Worm (Caenorhabditis elegans): ENCODE results near the gene cash-1.

Gene cash-1

ce11 chrV:10360186-10360585 lies 1.9 kb upstream of the cash-1 start:
- TF ChIP-seq nhr-6 (tag; optimal IDR thresholded peaks at IDR 0.05): no peak
- no peak for TF ChIP-seq ztf-11 (tag; optimal IDR thresholded peaks at IDR 0.05)
- TF ChIP-seq aha-1 (tag): peak; percentile 96
- TF ChIP-seq mes-2 (tag; optimal IDR thresholded peaks at IDR 0.05; ENCODE audit: poor library complexity, severe bottlenecking): no peak

DNA sequence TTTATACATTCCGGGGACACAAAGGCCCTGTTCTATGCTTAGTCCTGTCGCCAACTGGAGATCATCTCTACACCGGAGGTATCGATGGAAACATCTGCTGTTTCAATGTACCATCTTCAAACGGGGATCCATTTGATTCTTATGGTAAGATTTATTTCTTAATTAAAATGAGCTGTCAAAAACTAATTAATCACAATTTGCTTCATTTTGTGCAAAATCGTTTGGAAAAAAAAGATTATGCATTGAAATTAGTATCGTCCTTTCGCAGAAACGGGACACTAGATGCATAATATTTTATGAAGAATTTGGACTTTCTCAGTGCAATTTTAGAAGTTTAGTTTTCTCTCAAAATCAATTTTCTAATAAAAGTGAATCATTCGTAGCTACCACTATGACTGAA lies 1.8 kb downstream of the cash-1 start:
- TF ChIP-seq D1046.2 (GFP tag; IDR thresholded peaks at IDR 0.05): no peak
- TF ChIP-seq unc-62 (GFP tag; optimal IDR thresholded peaks at IDR 0.05 in 1 of 2): peak in 1 of 2 experiments; percentile 93
- TF ChIP-seq unc-62 (tag; optimal IDR thresholded peaks at IDR 0.05): no peak

- no peak for TF ChIP-seq daf-12 (tag; optimal IDR thresholded peaks at IDR 0.05)
- no peak for TF ChIP-seq set-16 (GFP tag; IDR thresholded peaks at IDR 0.05)
- no peak for TF ChIP-seq dmd-6 (GFP tag; IDR thresholded peaks at IDR 0.05)
- TF ChIP-seq hlh-11 (tag; optimal IDR thresholded peaks at IDR 0.05): no peak
- TF ChIP-seq nhr-76 (tag; optimal IDR thresholded peaks at IDR 0.05): no peak
- no peak for TF ChIP-seq dve-1 (tag; optimal IDR thresholded peaks at IDR 0.05; ENCODE audit: insufficient read depth)
- no peak for TF ChIP-seq nhr-11 (tag; optimal IDR thresholded peaks at IDR 0.05)
- no peak for TF ChIP-seq nhr-48 (tag; optimal IDR thresholded peaks at IDR 0.05)
- TF ChIP-seq mep-1 (tag; optimal IDR thresholded peaks at IDR 0.05): no peak
- TF ChIP-seq nhr-102 (tag; optimal IDR thresholded peaks at IDR 0.05): no peak
- no peak for TF ChIP-seq spr-3 (GFP tag; optimal IDR thresholded peaks at IDR 0.05)
Measured at ce11 chrV:10368256-10368655, 6.2 kb downstream of the cash-1 start, which contains the start of gene sri-20. TSS of gene sri-20 (plus strand) at chrV:10368556.

ce11 chrV:10371177-10371576 lies 9.1 kb downstream of the cash-1 start:
- TF ChIP-seq nhr-25 (tag; optimal IDR thresholded peaks at IDR 0.05; ENCODE audit: borderline replicate concordance, insufficient read depth) (no peak), F49E8.2 (tag; optimal IDR thresholded peaks at IDR 0.05; ENCODE audit: borderline replicate concordance) (no peak), unc-39 (tag; optimal IDR thresholded peaks at IDR 0.05) (no peak), fos-1 (tag; optimal IDR thresholded peaks at IDR 0.05) (no peak), lim-7 (GFP tag; IDR thresholded peaks at IDR 0.05) (no peak), pqm-1 (tag; optimal IDR thresholded peaks at IDR 0.05) (peak; percentile 38), nhr-6 (tag; optimal IDR thresholded peaks at IDR 0.05) (peak; percentile 5), hif-1 (tag; optimal IDR thresholded peaks at IDR 0.05) (peak in 1 of 2 experiments; percentile 45), php-3 (GFP tag; IDR thresholded peaks at IDR 0.05) (0 out of 2 replicates have a peak, but pooled peaks have one; percentile 33), tra-1 (GFP tag; IDR thresholded peaks at IDR 0.05) (peak; percentile 74; the same call in 1 of the 2 replicates), cey-2 (tag; optimal IDR thresholded peaks at IDR 0.05; ENCODE audit: borderline replicate concordance, insufficient read depth) (peak; percentile 59), nhr-10 (tag; optimal IDR thresholded peaks at IDR 0.05) (peak; percentile 18), hlh-11 (tag; optimal IDR thresholded peaks at IDR 0.05) (peak; percentile 86), zag-1 (tag; optimal IDR thresholded peaks at IDR 0.05) (no peak), aha-1 (tag) (peak; percentile 1), dmd-6 (GFP tag; IDR thresholded peaks at IDR 0.05) (peak; percentile 95), nhr-28 (tag; optimal IDR thresholded peaks at IDR 0.05) (peak; percentile 100), hlh-30 (tag; optimal IDR thresholded peaks at IDR 0.05; ENCODE audit: insufficient read depth) (peak; percentile 82), ama-1 (optimal IDR thresholded peaks at IDR 0.05) (no peak), nhr-11 (tag; optimal IDR thresholded peaks at IDR 0.05) (no peak), T20F7.1 (GFP tag; optimal IDR thresholded peaks at IDR 0.05) (peak; percentile 56), lin-13 (GFP tag; optimal IDR thresholded peaks at IDR 0.05) (no peak), dve-1 (tag; optimal IDR thresholded peaks at IDR 0.05; ENCODE audit: insufficient read depth) (peak; percentile 89), mdl-1 (tag; optimal IDR thresholded peaks at IDR 0.05) (peak in 1 of 2 experiments; percentile 66), dmd-8 (GFP tag; IDR thresholded peaks at IDR 0.05) (no peak), unc-62 (GFP tag; optimal IDR thresholded peaks at IDR 0.05 in 1 of 2) (peak in 1 of 2 experiments; percentile 42), unc-62 (tag; optimal IDR thresholded peaks at IDR 0.05) (no peak), nhr-77 (tag; optimal IDR thresholded peaks at IDR 0.05) (peak; percentile 65), nhr-48 (tag; optimal IDR thresholded peaks at IDR 0.05) (peak; percentile 67), lir-3 (tag; optimal IDR thresholded peaks at IDR 0.05) (no peak), daf-16 (GFP tag; optimal IDR thresholded peaks at IDR 0.05) (no peak), daf-16 (tag; optimal IDR thresholded peaks at IDR 0.05) (peak; percentile 83), zfp-3 (GFP tag; conservative IDR thresholded peaks at IDR 0.05) (0 out of 2 replicates have a peak, but pooled peaks have one; percentile 29), mxl-3 (GFP tag; optimal IDR thresholded peaks at IDR 0.05) (peak; percentile 72), mep-1 (tag; optimal IDR thresholded peaks at IDR 0.05) (peak; percentile 33), ZK546.5 (tag; optimal IDR thresholded peaks at IDR 0.05) (no peak)
